Worm (Caenorhabditis elegans): ENCODE data around the gene ZK673.1.

ce11 chrII:10449707-10450106, 6.8 kb downstream of the ZK673.1 start, which contains the start of gene lin-56:
- no peak for TF ChIP-seq flt-1 (GFP tag; IDR thresholded peaks at IDR 0.05)
- TF ChIP-seq ztf-23 (GFP tag; IDR thresholded peaks at IDR 0.05), result no peak
- no peak for TF ChIP-seq ztf-29 (GFP tag; IDR thresholded peaks at IDR 0.05)
